Fruit fly (Drosophila melanogaster) whole organism, embryonic: ENCODE results near the gene Etfb.

ENCODE experiments used
- Aef1 ChIP-seq: fragments of 200-800 bp; sonication (Bioruptor generic); IDR thresholded peaks from 3 replicates; pipeline ENCODE4 v1.3.6; 2022; ENCODE audit warnings: missing biosample characterization, missing genetic modification characterization
- B-H2 ChIP-seq: fragments of 200-800 bp; sonication (Bioruptor generic); optimal IDR thresholded peaks from 2 replicates; lab custom pipeline; 2018; ENCODE audit warnings: missing biosample characterization, mild to moderate bottlenecking, missing genetic modification characterization
- BEAF-32 ChIP-seq: fragments of 200-800 bp; sonication (Bioruptor generic); optimal IDR thresholded peaks from 3 replicates; lab custom pipeline; 2017; ENCODE audit warnings: missing biosample characterization, missing genetic modification characterization, mild to moderate bottlenecking, moderate library complexity, missing genetic modification reagents
- Bteb2 ChIP-seq: fragments of 200-800 bp; sonication (Bioruptor generic); optimal IDR thresholded peaks from 2 replicates; lab custom pipeline; 2016; ENCODE audit warnings: missing biosample characterization, missing genetic modification characterization
- CG10147 ChIP-seq: fragments of 200-800 bp; sonication (Bioruptor generic); optimal IDR thresholded peaks from 2 replicates; lab custom pipeline; 2019; ENCODE audit warnings: missing biosample characterization, mild to moderate bottlenecking, missing genetic modification characterization, moderate library complexity
- CG10543 ChIP-seq: fragments of 200-800 bp; sonication (Bioruptor generic); optimal IDR thresholded peaks from 3 replicates; lab custom pipeline; 2017; ENCODE audit warnings: missing biosample characterization, mild to moderate bottlenecking, missing genetic modification characterization, moderate library complexity
- CG10654 ChIP-seq: fragments of 200-800 bp; sonication (Bioruptor generic); optimal IDR thresholded peaks from 2 replicates; lab custom pipeline; 2016; ENCODE audit warnings: missing biosample characterization, missing genetic modification characterization
- CG12155 ChIP-seq: fragments of 200-800 bp; sonication (Bioruptor generic); optimal IDR thresholded peaks from 3 replicates; lab custom pipeline; 2016; ENCODE audit warnings: missing biosample characterization, missing genetic modification characterization
- CG13424 ChIP-seq: fragments of 200-800 bp; sonication (Bioruptor generic); optimal IDR thresholded peaks from 2 replicates; lab custom pipeline; 2019; ENCODE audit warnings: missing biosample characterization, mild to moderate bottlenecking, missing genetic modification characterization, moderate library complexity
- CG15073 ChIP-seq: fragments of 200-800 bp; sonication (Bioruptor generic); optimal IDR thresholded peaks from 2 replicates; lab custom pipeline; 2016; ENCODE audit warnings: missing biosample characterization, missing genetic modification characterization
- CG15479 ChIP-seq: fragments of 200-800 bp; sonication (Bioruptor generic); optimal IDR thresholded peaks from 3 replicates; lab custom pipeline; 2019; ENCODE audit warnings: missing biosample characterization, mild to moderate bottlenecking, missing genetic modification characterization, moderate library complexity
- CG1602 ChIP-seq: fragments of 200-800 bp; sonication (Bioruptor generic); optimal IDR thresholded peaks from 3 replicates; lab custom pipeline; 2016; ENCODE audit warnings: missing biosample characterization, missing genetic modification characterization
- CG17328 ChIP-seq: fragments of 200-800 bp; sonication (Bioruptor generic); IDR thresholded peaks from 2 replicates; pipeline ENCODE4 v1.3.6; 2022; ENCODE audit warnings: missing biosample characterization, missing genetic modification characterization
- CG17385 ChIP-seq: fragments of 200-800 bp; sonication (Bioruptor generic); optimal IDR thresholded peaks from 3 replicates; lab custom pipeline; 2018; ENCODE audit warnings: missing biosample characterization, mild to moderate bottlenecking, missing genetic modification characterization
- CG17568 ChIP-seq: fragments of 200-800 bp; sonication (Bioruptor generic); optimal IDR thresholded peaks from 2 replicates; lab custom pipeline; 2018; ENCODE audit warnings: missing biosample characterization, mild to moderate bottlenecking, missing genetic modification characterization, moderate library complexity
- CG2202 ChIP-seq: fragments of 200-800 bp; sonication (Bioruptor generic); optimal IDR thresholded peaks from 2 replicates; lab custom pipeline; 2018; ENCODE audit warnings: missing biosample characterization, mild to moderate bottlenecking, missing genetic modification characterization
- CG43689 ChIP-seq: fragments of 200-800 bp; sonication (Bioruptor generic); IDR thresholded peaks from 2 replicates; pipeline ENCODE4 v1.3.6; 2022; ENCODE audit warnings: missing biosample characterization, missing genetic modification characterization
- CG4404 ChIP-seq: fragments of 200-800 bp; sonication (Bioruptor generic); IDR thresholded peaks from 2 replicates; pipeline ENCODE4 v1.3.6; 2022; ENCODE audit warnings: missing biosample characterization, missing genetic modification characterization
- CG6689 ChIP-seq: fragments of 200-800 bp; sonication (Bioruptor generic); IDR thresholded peaks from 2 replicates; pipeline ENCODE4 v1.3.6; 2022; ENCODE audit warnings: missing biosample characterization, missing genetic modification characterization
- CG6765 ChIP-seq: fragments of 200-800 bp; sonication (Bioruptor generic); optimal IDR thresholded peaks from 3 replicates; lab custom pipeline; 2017; ENCODE audit warnings: missing biosample characterization, mild to moderate bottlenecking, missing genetic modification characterization
- Doc2 ChIP-seq: fragments of 200-800 bp; sonication (Bioruptor generic); IDR thresholded peaks from 2 replicates; pipeline ENCODE4 v1.3.6; 2022; ENCODE audit warnings: missing biosample characterization, missing genetic modification characterization
- HHEX ChIP-seq: fragments of 200-800 bp; sonication (Bioruptor generic); optimal IDR thresholded peaks from 3 replicates; lab custom pipeline; 2017; ENCODE audit warnings: missing biosample characterization, mild to moderate bottlenecking, missing genetic modification characterization, missing genetic modification reagents
- HLHmδ ChIP-seq: fragments of 200-800 bp; sonication (Bioruptor generic); optimal IDR thresholded peaks from 2 replicates; lab custom pipeline; 2018; ENCODE audit warnings: missing biosample characterization, mild to moderate bottlenecking, missing genetic modification characterization, moderate library complexity
- Hey ChIP-seq: fragments of 200-800 bp; sonication (Bioruptor generic); optimal IDR thresholded peaks from 3 replicates; lab custom pipeline; 2018; ENCODE audit warnings: missing biosample characterization, mild to moderate bottlenecking, missing genetic modification characterization
- MBD-R2 ChIP-seq: fragments of 200-800 bp; sonication (Bioruptor generic); IDR thresholded peaks from 2 replicates; pipeline ENCODE4 v1.3.6; 2022; ENCODE audit warnings: missing biosample characterization, missing genetic modification characterization
- Max ChIP-seq: fragments of 200-800 bp; sonication (Bioruptor generic); optimal IDR thresholded peaks from 2 replicates; lab custom pipeline; 2016; ENCODE audit warnings: missing biosample characterization, mild to moderate bottlenecking, missing genetic modification characterization
- NC2β ChIP-seq: fragments of 200-800 bp; sonication (Bioruptor generic); optimal IDR thresholded peaks from 2 replicates; lab custom pipeline; 2016; ENCODE audit warnings: missing biosample characterization, missing genetic modification characterization
- Opbp ChIP-seq: fragments of 200-800 bp; sonication (Bioruptor generic); IDR thresholded peaks from 3 replicates; pipeline ENCODE4 v1.3.6; 2022; ENCODE audit warnings: missing biosample characterization, missing genetic modification characterization; ENCODE audit not compliant: partially characterized antibody
- Poxn ChIP-seq: fragments of 200-800 bp; sonication (Bioruptor generic); IDR thresholded peaks from 2 replicates; pipeline ENCODE4 v1.3.6; 2022; ENCODE audit warnings: missing biosample characterization, missing genetic modification characterization
- Ptx1 ChIP-seq: fragments of 200-800 bp; sonication (Bioruptor generic); IDR thresholded peaks from 2 replicates; pipeline ENCODE4 v1.3.6; 2022; ENCODE audit warnings: missing biosample characterization, missing genetic modification characterization
- Rx ChIP-seq: fragments of 200-800 bp; sonication (Bioruptor generic); IDR thresholded peaks from 2 replicates; pipeline ENCODE4 v1.3.6; 2022; ENCODE audit warnings: missing biosample characterization, missing genetic modification characterization
- ato ChIP-seq: fragments of 200-800 bp; sonication (Bioruptor generic); IDR thresholded peaks from 2 replicates; pipeline ENCODE4 v1.3.6; 2022; ENCODE audit warnings: missing biosample characterization, missing genetic modification characterization; ENCODE audit not compliant: partially characterized antibody
- bcd ChIP-seq: fragments of 200-800 bp; sonication (Bioruptor generic); optimal IDR thresholded peaks from 2 replicates; lab custom pipeline; 2017; ENCODE audit warnings: missing biosample characterization, mild to moderate bottlenecking, missing genetic modification characterization
- btn ChIP-seq: fragments of 200-800 bp; sonication (Bioruptor generic); optimal IDR thresholded peaks from 2 replicates; lab custom pipeline; 2016; ENCODE audit warnings: missing biosample characterization, missing genetic modification characterization
- cas ChIP-seq: fragments of 200-800 bp; sonication (Bioruptor generic); IDR thresholded peaks from 2 replicates; pipeline ENCODE4 v1.3.6; 2022; ENCODE audit warnings: missing biosample characterization, missing genetic modification characterization
- cato ChIP-seq: fragments of 200-800 bp; sonication (Bioruptor generic); optimal IDR thresholded peaks from 2 replicates; lab custom pipeline; 2016; ENCODE audit warnings: missing biosample characterization, missing genetic modification characterization, borderline replicate concordance
- croc ChIP-seq: fragments of 200-800 bp; sonication (Bioruptor generic); conservative IDR thresholded peaks from 3 replicates; pipeline ENCODE4 v1.3.6; 2022; ENCODE audit warnings: missing biosample characterization, missing genetic modification characterization
- dmrt99B ChIP-seq: fragments of 200-800 bp; sonication (Bioruptor generic); optimal IDR thresholded peaks from 2 replicates; lab custom pipeline; 2018; ENCODE audit warnings: missing biosample characterization, mild to moderate bottlenecking, missing genetic modification characterization, moderate library complexity
- dpn ChIP-seq, 2 experiments: fragments of 200-800 bp; sonication (Bioruptor generic); optimal IDR thresholded peaks; 3 replicates each; lab custom pipeline; 2016; ENCODE audit warnings: missing biosample characterization in 2 of 2, missing genetic modification characterization in 2 of 2
- fd3F ChIP-seq: fragments of 200-800 bp; sonication (Bioruptor generic); optimal IDR thresholded peaks from 2 replicates; lab custom pipeline; 2018; ENCODE audit warnings: missing biosample characterization, mild to moderate bottlenecking, missing genetic modification characterization, moderate library complexity
- hth ChIP-seq: fragments of >200 bp; optimal IDR thresholded peaks from 2 replicates; lab custom pipeline; 2017; ENCODE audit warnings: inconsistent platforms
- odd ChIP-seq: fragments of 200-800 bp; sonication (Bioruptor generic); optimal IDR thresholded peaks from 2 replicates; lab custom pipeline; 2017; ENCODE audit warnings: missing biosample characterization, mild to moderate bottlenecking, missing genetic modification characterization
- pan ChIP-seq, 4 experiments: fragments of >200 bp in 3 of 4; fragments of 200-800 bp in 1 of 4; sonication (Bioruptor generic) in 1 of 4; optimal IDR thresholded peaks in 3 of 4; IDR thresholded peaks in 1 of 4; 2 replicates each; pipeline versions ENCODE4 v1.3.6 to Lab custom; 2017 to 2022; ENCODE audit warnings: missing biosample characterization in 2 of 4, missing genetic modification characterization in 2 of 4, mixed read lengths in 1 of 4
- pfk ChIP-seq: fragments of 200-800 bp; sonication (Bioruptor generic); optimal IDR thresholded peaks from 2 replicates; lab custom pipeline; 2018; ENCODE audit warnings: missing biosample characterization, mild to moderate bottlenecking, missing genetic modification characterization, moderate library complexity
- pita ChIP-seq: fragments of 200-800 bp; sonication (Bioruptor generic); optimal IDR thresholded peaks from 2 replicates; lab custom pipeline; 2017; ENCODE audit warnings: missing biosample characterization, mild to moderate bottlenecking, missing genetic modification characterization
- seq ChIP-seq: fragments of 200-800 bp; sonication (Bioruptor generic); IDR thresholded peaks from 2 replicates; pipeline ENCODE4 v1.3.6; 2022; ENCODE audit warnings: missing biosample characterization, missing genetic modification characterization
- sim ChIP-seq: fragments of 200-800 bp; sonication (Bioruptor generic); IDR thresholded peaks from 2 replicates; pipeline ENCODE4 v1.3.6; 2022; ENCODE audit warnings: missing biosample characterization, missing genetic modification characterization
- slou ChIP-seq: fragments of 200-800 bp; sonication (Bioruptor generic); optimal IDR thresholded peaks from 3 replicates; lab custom pipeline; 2016; ENCODE audit warnings: missing biosample characterization, missing genetic modification characterization
- ttk ChIP-seq: fragments of 200-800 bp; sonication (Bioruptor generic); IDR thresholded peaks from 2 replicates; pipeline ENCODE4 v2.1.2; 2022; ENCODE audit warnings: missing biosample characterization, missing genetic modification characterization

The Etfb gene

dm6 chr3R:29772795-29773331 lies 29.9 kb downstream of the Etfb start (continued):
- TF ChIP-seq CG12155 (GFP tag; lab: Kevin White, UChicago) = no peak
- TF ChIP-seq CG4404 (GFP tag; lab: Robert Waterston, UW) = no peak
- TF ChIP-seq CG17385 (GFP tag; lab: Kevin White, UChicago) = peak; percentile 23
- no peak for TF ChIP-seq slou
- TF ChIP-seq CG15073 = peak; percentile 52
- no peak for TF ChIP-seq CG13424
- TF ChIP-seq HLHmδ (GFP tag; lab: Kevin White, UChicago) = no peak
- no peak; the same call in 2 of the 3 replicates for TF ChIP-seq Opbp (GFP tag; lab: Robert Waterston, UW)
- no peak for TF ChIP-seq CG10654 (GFP tag; lab: Kevin White, UChicago)
- no peak for TF ChIP-seq Bteb2 (GFP tag; lab: Kevin White, UChicago)
- no peak; the same call in 1 of the 2 replicates for TF ChIP-seq CG6689
- TF ChIP-seq B-H2 (GFP tag; lab: Kevin White, UChicago) = peak; percentile 11
- TF ChIP-seq bcd = no peak
- TF ChIP-seq dmrt99B (tag; lab: Kevin White, UChicago) = peak; percentile 28
- peak; percentile 14 for TF ChIP-seq odd (GFP tag; lab: Kevin White, UChicago)
- TF ChIP-seq pfk (GFP tag; lab: Kevin White, UChicago) = peak; percentile 28
- TF ChIP-seq btn = no peak
- no peak; the same call in 1 of the 2 replicates for TF ChIP-seq MBD-R2 (GFP tag; lab: Robert Waterston, UW)
- TF ChIP-seq CG1602 (GFP tag; lab: Kevin White, UChicago) = no peak
- no peak for TF ChIP-seq dpn (GFP tag; optimal IDR thresholded peaks at IDR 0.05; lab: Kevin White, UChicago)
- no peak for TF ChIP-seq CG15479 (GFP tag; lab: Kevin White, UChicago)
- TF ChIP-seq pita (GFP tag; lab: Kevin White, UChicago) = no peak
- 0 out of 2 replicates have a peak, but pooled peaks have one; percentile 9 for TF ChIP-seq Rx (GFP tag; lab: Robert Waterston, UW)
- TF ChIP-seq CG6765 (GFP tag; lab: Kevin White, UChicago) = no peak
- TF ChIP-seq CG17328 = peak; percentile 41; the same call in 1 of the 2 replicates
- no peak for TF ChIP-seq NC2β
- peak; percentile 77 for TF ChIP-seq seq
- no peak for TF ChIP-seq croc (GFP tag; lab: Robert Waterston, UW)
- no peak for TF ChIP-seq hth (lab: Kevin White, UChicago)
- TF ChIP-seq CG2202 (tag; lab: Kevin White, UChicago) = no peak
- no peak for TF ChIP-seq ttk
- TF ChIP-seq Doc2 = no peak
- TF ChIP-seq CG10543 (GFP tag; lab: Kevin White, UChicago) = peak; percentile 87
- no peak for TF ChIP-seq Max (GFP tag; lab: Kevin White, UChicago)
- TF ChIP-seq HHEX (GFP tag; lab: Kevin White, UChicago) = peak; percentile 57
- TF ChIP-seq Aef1 (GFP tag; lab: Robert Waterston, UW) = peak; percentile 78
- no peak for TF ChIP-seq ato (GFP tag; lab: Robert Waterston, UW)
- TF ChIP-seq BEAF-32 = no peak
- TF ChIP-seq Poxn = no peak
- no peak for TF ChIP-seq CG17568 (GFP tag; lab: Kevin White, UChicago)
- no peak for TF ChIP-seq pan (optimal IDR thresholded peaks at IDR 0.05; lab: Kevin White, UChicago)
- TF ChIP-seq pan (GFP tag; optimal IDR thresholded peaks at IDR 0.05 in 1 of 2, IDR thresholded peaks at IDR 0.05 in 1 of 2) = peak in 1 of 2 experiments; percentile 45
- TF ChIP-seq cas = 0 out of 2 replicates have a peak, but pooled peaks have one; percentile 25
- no peak for TF ChIP-seq CG10147
- TF ChIP-seq cato = no peak
- TF ChIP-seq CG43689 (GFP tag; lab: Robert Waterston, UW) = no peak
- peak; percentile 16; the same call in 1 of the 2 replicates for TF ChIP-seq Ptx1 (GFP tag; lab: Robert Waterston, UW)
- TF ChIP-seq fd3F (GFP tag; lab: Kevin White, UChicago) = no peak
- TF ChIP-seq Hey (tag; lab: Kevin White, UChicago) = peak; percentile 51
- no peak for TF ChIP-seq sim
